Worm (Caenorhabditis elegans) whole organism, young adult: Measurements from ENCODE around the gene fem-1.

ENCODE experiments used
- B0019.2 ChIP-seq: fragments of 200-800 bp; sonication (Bioruptor generic); conservative IDR thresholded peaks from 2 replicates; pipeline ENCODE4 v1.3.6; 2022; ENCODE audit warnings: missing genetic modification reagents, missing genetic modification characterization, missing compliant biosample characterization
- B0261.1 ChIP-seq: sonication (generic microtip); optimal IDR thresholded peaks from 2 replicates; lab custom pipeline; 2016; ENCODE audit warnings: mild to moderate bottlenecking, missing genetic modification characterization, moderate library complexity, missing compliant biosample characterization
- B0336.3 ChIP-seq: fragments of 200-800 bp; sonication (Bioruptor generic); IDR thresholded peaks from 2 replicates; pipeline ENCODE4 v1.3.6; 2022; ENCODE audit warnings: missing genetic modification characterization, missing compliant biosample characterization
- C17E4.6 ChIP-seq: fragments of 200-800 bp; sonication (Bioruptor generic); IDR thresholded peaks from 2 replicates; pipeline ENCODE4 v1.3.6; 2022; ENCODE audit warnings: missing genetic modification reagents, missing genetic modification characterization, missing compliant biosample characterization
- F39B2.1 ChIP-seq: fragments of 200-800 bp; sonication (Bioruptor generic); IDR thresholded peaks from 2 replicates; pipeline ENCODE4 v1.3.6; 2022; ENCODE audit warnings: missing genetic modification reagents, missing genetic modification characterization, missing compliant biosample characterization
- F57A8.1 ChIP-seq: fragments of 200-800 bp; sonication (Bioruptor generic); optimal IDR thresholded peaks from 2 replicates; lab custom pipeline; 2018; ENCODE audit warnings: mild to moderate bottlenecking, missing genetic modification characterization, moderate library complexity, missing compliant biosample characterization
- F57C9.4 ChIP-seq: sonication (generic microtip); optimal IDR thresholded peaks from 2 replicates; lab custom pipeline; 2017; ENCODE audit warnings: mild to moderate bottlenecking, missing genetic modification characterization, missing compliant biosample characterization
- K12H6.12 ChIP-seq: fragments of 200-800 bp; sonication (Bioruptor generic); optimal IDR thresholded peaks from 2 replicates; lab custom pipeline; 2018; ENCODE audit warnings: mild to moderate bottlenecking, missing genetic modification characterization, missing compliant biosample characterization
- Y53G8AR.9 ChIP-seq: fragments of 200-800 bp; sonication (Bioruptor generic); conservative IDR thresholded peaks from 2 replicates; pipeline ENCODE4 v1.3.6; 2022; ENCODE audit warnings: missing genetic modification reagents, missing genetic modification characterization, missing compliant biosample characterization
- Y95B8A.8 ChIP-seq: fragments of 200-800 bp; sonication (Bioruptor generic); IDR thresholded peaks from 2 replicates; pipeline ENCODE4 v1.3.6; 2022; ENCODE audit warnings: missing genetic modification reagents, missing genetic modification characterization, missing compliant biosample characterization
- attf-5 ChIP-seq: fragments of 200-800 bp; sonication (Bioruptor generic); optimal IDR thresholded peaks from 2 replicates; lab custom pipeline; 2018; ENCODE audit warnings: mild to moderate bottlenecking, missing genetic modification characterization, missing compliant biosample characterization
- cebp-1 ChIP-seq, 2 experiments: fragments of 200-800 bp in 1 of 2; sonication (Bioruptor generic) in 1 of 2; sonication (generic microtip) in 1 of 2; IDR thresholded peaks in 1 of 2; optimal IDR thresholded peaks in 1 of 2; 2 replicates each; pipeline versions ENCODE4 v1.3.6 to Lab custom; 2017 to 2022; ENCODE audit warnings: missing compliant biosample characterization in 2 of 2, missing genetic modification characterization in 2 of 2, mild to moderate bottlenecking in 1 of 2, missing genetic modification reagents in 1 of 2, moderate library complexity in 1 of 2
- ceh-27 ChIP-seq: fragments of 200-800 bp; sonication (Bioruptor generic); optimal IDR thresholded peaks from 2 replicates; lab custom pipeline; 2018; ENCODE audit warnings: mild to moderate bottlenecking, missing genetic modification characterization, moderate library complexity, missing compliant biosample characterization
- ceh-58 ChIP-seq: fragments of 200-800 bp; sonication (Bioruptor generic); IDR thresholded peaks from 2 replicates; pipeline ENCODE4 v1.3.6; 2022; ENCODE audit warnings: missing genetic modification characterization, missing compliant biosample characterization
- ceh-91 ChIP-seq: fragments of 200-800 bp; sonication (Bioruptor generic); IDR thresholded peaks from 2 replicates; pipeline ENCODE4 v1.3.6; 2022; ENCODE audit warnings: missing genetic modification reagents, missing genetic modification characterization, missing compliant biosample characterization
- dox-1 ChIP-seq: fragments of 200-800 bp; sonication (Bioruptor generic); IDR thresholded peaks from 2 replicates; pipeline ENCODE4 v1.3.6; 2022; ENCODE audit warnings: missing genetic modification reagents, missing genetic modification characterization, missing compliant biosample characterization
- him-1 ChIP-seq: sonication (generic microtip); optimal IDR thresholded peaks from 2 replicates; lab custom pipeline; 2016; ENCODE audit warnings: missing genotype, missing genetic modification reagents, missing genetic modification characterization, missing compliant biosample characterization
- lag-1 ChIP-seq: fragments of 200-800 bp; sonication (Bioruptor generic); IDR thresholded peaks from 2 replicates; pipeline ENCODE4 v1.3.6; 2022; ENCODE audit warnings: missing genetic modification reagents, missing genetic modification characterization, missing compliant biosample characterization
- lin-26 ChIP-seq: fragments of 200-800 bp; sonication (Bioruptor generic); IDR thresholded peaks from 2 replicates; pipeline ENCODE4 v1.3.6; 2022; ENCODE audit warnings: missing genetic modification reagents, missing genetic modification characterization, missing compliant biosample characterization
- lin-40 ChIP-seq: sonication (generic microtip); optimal IDR thresholded peaks from 2 replicates; lab custom pipeline; 2016; ENCODE audit warnings: missing genetic modification characterization, mild to moderate bottlenecking, missing compliant biosample characterization, missing genotype, missing genetic modification reagents
- madf-6 ChIP-seq: fragments of 200-800 bp; sonication (Bioruptor generic); IDR thresholded peaks from 2 replicates; pipeline ENCODE4 v1.3.6; 2022; ENCODE audit warnings: missing genetic modification reagents, missing genetic modification characterization, missing compliant biosample characterization
- madf-8 ChIP-seq: fragments of 200-800 bp; sonication (Bioruptor generic); conservative IDR thresholded peaks from 2 replicates; pipeline ENCODE4 v1.3.6; 2022; ENCODE audit warnings: missing genetic modification reagents, missing genetic modification characterization, missing compliant biosample characterization
- mcd-1 ChIP-seq: fragments of 200-800 bp; sonication (Bioruptor generic); IDR thresholded peaks from 2 replicates; pipeline ENCODE4 v1.3.6; 2022; ENCODE audit warnings: missing genetic modification reagents, missing genetic modification characterization, missing compliant biosample characterization
- mxl-1 ChIP-seq: sonication (generic microtip); optimal IDR thresholded peaks from 2 replicates; lab custom pipeline; 2016; ENCODE audit warnings: missing genetic modification characterization, missing compliant biosample characterization
- nfya-1 ChIP-seq: sonication (generic microtip); optimal IDR thresholded peaks from 2 replicates; lab custom pipeline; 2017; ENCODE audit warnings: antibody characterized with exemption, missing compliant biosample characterization, missing genetic modification characterization, borderline replicate concordance; ENCODE audit not compliant: insufficient read depth
- nfyb-1 ChIP-seq: fragments of 200-800 bp; sonication (Bioruptor generic); IDR thresholded peaks from 2 replicates; pipeline ENCODE4 v1.3.6; 2022; ENCODE audit warnings: missing genetic modification reagents, missing genetic modification characterization, missing compliant biosample characterization
- nhr-120 ChIP-seq: fragments of 200-800 bp; sonication (Bioruptor generic); IDR thresholded peaks from 2 replicates; pipeline ENCODE4 v1.3.6; 2022; ENCODE audit warnings: missing genetic modification characterization, missing compliant biosample characterization
- rcor-1 ChIP-seq: fragments of 200-800 bp; sonication (Bioruptor generic); IDR thresholded peaks from 2 replicates; pipeline ENCODE4 v1.3.6; 2022; ENCODE audit warnings: missing genetic modification reagents, missing genetic modification characterization, missing compliant biosample characterization
- repo-1 ChIP-seq: sonication (generic microtip); optimal IDR thresholded peaks from 2 replicates; lab custom pipeline; 2017; ENCODE audit warnings: mild to moderate bottlenecking, missing genetic modification characterization, missing compliant biosample characterization
- sea-2 ChIP-seq: fragments of 200-800 bp; sonication (Bioruptor generic); IDR thresholded peaks from 2 replicates; pipeline ENCODE4 v1.3.6; 2022; ENCODE audit warnings: missing genetic modification characterization, missing compliant biosample characterization
- snpc-1.1 ChIP-seq: sonication (generic microtip); optimal IDR thresholded peaks from 2 replicates; lab custom pipeline; 2017; ENCODE audit warnings: missing genetic modification characterization, mild to moderate bottlenecking, missing compliant biosample characterization, antibody characterized with exemption, moderate library complexity, missing genotype, missing genetic modification reagents; ENCODE audit not compliant: insufficient read depth
- snpc-3.4 ChIP-seq: sonication (generic microtip); optimal IDR thresholded peaks from 2 replicates; lab custom pipeline; 2017; ENCODE audit warnings: missing genetic modification characterization, mild to moderate bottlenecking, missing compliant biosample characterization, antibody characterized with exemption, moderate library complexity, missing genotype, missing genetic modification reagents
- somi-1 ChIP-seq: fragments of 200-800 bp; sonication (Bioruptor generic); optimal IDR thresholded peaks from 2 replicates; lab custom pipeline; 2018; ENCODE audit warnings: mild to moderate bottlenecking, missing genetic modification characterization, missing compliant biosample characterization
- ztf-26 ChIP-seq: sonication (generic microtip); optimal IDR thresholded peaks from 2 replicates; lab custom pipeline; 2017; ENCODE audit warnings: missing genetic modification characterization, missing compliant biosample characterization

The fem-1 gene

ce11 chrIV:5530980-5531379 lies 6.8 kb downstream of the fem-1 start:
- no peak for TF ChIP-seq him-1 (tag; lab: Kevin White, UChicago)
- TF ChIP-seq mxl-1 (tag; lab: Kevin White, UChicago), result no peak
- no peak for TF ChIP-seq lin-26 (GFP tag; lab: Robert Waterston, UW)
- no peak for TF ChIP-seq somi-1
- TF ChIP-seq K12H6.12, result no peak
- no peak for TF ChIP-seq repo-1 (tag; lab: Kevin White, UChicago)
- TF ChIP-seq B0336.3 (GFP tag; lab: Robert Waterston, UW), result no peak
- no peak for TF ChIP-seq nhr-120 (GFP tag; lab: Robert Waterston, UW)
- no peak for TF ChIP-seq dox-1 (GFP tag; lab: Robert Waterston, UW)
- TF ChIP-seq madf-8 (GFP tag; lab: Robert Waterston, UW), result no peak
- TF ChIP-seq ztf-26, result no peak
- TF ChIP-seq lin-40 (tag; lab: Kevin White, UChicago), result no peak
- no peak for TF ChIP-seq ceh-58
- no peak for TF ChIP-seq attf-5
- no peak for TF ChIP-seq F57A8.1 (GFP tag; lab: Kevin White, UChicago)
- TF ChIP-seq C17E4.6, result no peak
- no peak for TF ChIP-seq cebp-1 (GFP tag; IDR thresholded peaks at IDR 0.05; lab: Robert Waterston, UW)
- no peak for TF ChIP-seq cebp-1 (tag; optimal IDR thresholded peaks at IDR 0.05; lab: Kevin White, UChicago)
- no peak for TF ChIP-seq F39B2.1 (GFP tag; lab: Robert Waterston, UW)

ce11 chrIV:5528285-5528684 lies 9.5 kb downstream of the fem-1 start, which contains the start of gene unc-5:
unc-5 (minus strand) TSS chrIV:5528338.
- TF ChIP-seq snpc-3.4 (tag; lab: Kevin White, UChicago) (no peak), B0336.3 (GFP tag; lab: Robert Waterston, UW) (no peak), mcd-1 (GFP tag; lab: Robert Waterston, UW) (no peak), B0019.2 (GFP tag; lab: Robert Waterston, UW) (no peak)

- no peak for TF ChIP-seq ceh-91 (GFP tag; lab: Robert Waterston, UW)
- TF ChIP-seq repo-1 (tag; lab: Kevin White, UChicago), result no peak
- TF ChIP-seq nfya-1 (tag; lab: Kevin White, UChicago), result no peak
- TF ChIP-seq B0261.1, result no peak
- no peak for TF ChIP-seq ceh-27 (GFP tag; lab: Kevin White, UChicago)
- TF ChIP-seq nfyb-1 (GFP tag; lab: Robert Waterston, UW), result no peak
- no peak for TF ChIP-seq Y95B8A.8
- no peak for TF ChIP-seq madf-6 (GFP tag; lab: Robert Waterston, UW)
- TF ChIP-seq Y53G8AR.9 (GFP tag; lab: Robert Waterston, UW), result no peak
- TF ChIP-seq rcor-1 (GFP tag; lab: Robert Waterston, UW), result no peak
- TF ChIP-seq lag-1 (GFP tag; lab: Robert Waterston, UW), result no peak
- no peak for TF ChIP-seq F57C9.4
These were observed 10.9 kb downstream of the fem-1 start for ce11 chrIV:5526711-5527383.

- TF ChIP-seq snpc-1.1 (tag; lab: Kevin White, UChicago) (no peak), ceh-27 (GFP tag; lab: Kevin White, UChicago) (no peak), sea-2 (GFP tag; lab: Robert Waterston, UW) (no peak)
- TF ChIP-seq, all 124 proteins: peak for 0
These were observed 18.7 kb downstream of the fem-1 start for ce11 chrIV:5519044-5519443.
